Worm (Caenorhabditis elegans) whole organism, young adult: ENCODE results near the gene trap-4.

Experiments
- hmg-20 ChIP-seq: fragments of 200-800 bp; sonication (Bioruptor generic); IDR thresholded peaks from 2 replicates; pipeline ENCODE4 v1.3.6; 2022; ENCODE audit warnings: missing genetic modification reagents, missing genetic modification characterization, missing compliant biosample characterization
- lin-35 ChIP-seq, 3 experiments: fragments of 150-350 bp in 2 of 3; sonication (generic microtip) in 1 of 3; optimal IDR thresholded peaks; 2 replicates each; lab custom pipeline; 2014 to 2018; ENCODE audit warnings: missing biosample characterization in 3 of 3, missing genetic modification characterization in 3 of 3, missing genetic modification reagents in 3 of 3
- nfya-1 ChIP-seq: sonication (generic microtip); optimal IDR thresholded peaks from 2 replicates; lab custom pipeline; 2017; ENCODE audit warnings: antibody characterized with exemption, missing compliant biosample characterization, missing genetic modification characterization, borderline replicate concordance; ENCODE audit not compliant: insufficient read depth

- TF ChIP-seq lin-35 (GFP tag; optimal IDR thresholded peaks at IDR 0.05; lab: Kevin White, UChicago) (no peak), nfya-1 (tag; lab: Kevin White, UChicago) (no peak), hmg-20 (GFP tag; lab: Robert Waterston, UW) (no peak)
Measured at ce11 chrIII:11916260-11916659, 4.3 kb upstream of the trap-4 start.
